Worm (Caenorhabditis elegans): ENCODE results near the gene gcy-3.

- TF ChIP-seq dao-5 (tag; optimal IDR thresholded peaks at IDR 0.05) (no peak), him-1 (tag; optimal IDR thresholded peaks at IDR 0.05) (no peak), W03F9.2 (tag; optimal IDR thresholded peaks at IDR 0.05) (no peak)
These were observed 49.5 kb upstream of the gcy-3 start for ce11 chrII:9556582-9556981.
